Fruit fly (Drosophila melanogaster) whole organism: ENCODE data around the gene CG13850.

Source experiments
- CG8478 ChIP-seq: fragments of >200 bp; optimal IDR thresholded peaks from 2 replicates; lab custom pipeline; 2018; ENCODE audit warnings: inconsistent platforms
- Dll ChIP-seq: fragments of >200 bp; optimal IDR thresholded peaks from 2 replicates; lab custom pipeline; 2017
- EcR ChIP-seq, 2 experiments: fragments of >200 bp; optimal IDR thresholded peaks; 2 replicates each; lab custom pipeline; 2017; ENCODE audit warnings: missing biosample characterization in 2 of 2, missing genetic modification characterization in 2 of 2, missing genetic modification reagents in 2 of 2
- pan ChIP-seq: fragments of >200 bp; optimal IDR thresholded peaks from 2 replicates; lab custom pipeline; 2017
- psq ChIP-seq: fragments of >200 bp; optimal IDR thresholded peaks from 2 replicates; lab custom pipeline; 2017
- usp ChIP-seq: fragments of >200 bp; optimal IDR thresholded peaks from 2 replicates; lab custom pipeline; 2017; ENCODE audit warnings: missing biosample characterization, missing genetic modification characterization, mixed read lengths

DNA sequence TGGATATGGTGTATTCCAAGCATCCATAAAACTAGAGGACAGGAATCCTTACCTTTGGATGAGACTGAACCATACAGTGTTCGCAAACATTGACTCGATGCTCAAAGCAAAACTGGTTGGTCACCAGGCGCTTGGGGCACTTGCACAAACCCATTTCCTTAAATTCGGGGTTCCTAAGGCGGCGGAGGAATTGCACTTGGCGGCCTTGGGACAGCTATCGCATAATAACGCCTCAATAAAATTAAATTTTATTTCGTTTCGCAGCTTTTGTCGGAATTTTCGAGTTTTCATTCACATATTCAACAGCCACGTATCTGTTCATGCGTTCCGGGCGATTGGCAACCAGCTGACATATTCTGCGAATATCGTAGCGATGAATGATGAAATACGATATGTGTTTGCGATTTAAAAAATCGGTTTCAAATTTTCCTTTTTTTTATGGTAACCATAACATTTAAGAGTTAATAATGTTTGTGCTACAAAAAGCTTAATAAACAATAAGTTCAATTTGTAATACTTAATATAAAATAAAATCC lies 45.0 kb downstream of the CG13850 start, which contains the start of gene CG5382:
- TF ChIP-seq psq (lab: Kevin White, UChicago) = no peak
- TF ChIP-seq usp (GFP tag; lab: Kevin White, UChicago) = no peak
- TF ChIP-seq CG8478 (lab: Kevin White, UChicago) = no peak
- no peak for TF ChIP-seq EcR (GFP tag; optimal IDR thresholded peaks at IDR 0.05; lab: Kevin White, UChicago)
- TF ChIP-seq Dll (lab: Kevin White, UChicago) = no peak
- TF ChIP-seq pan (lab: Kevin White, UChicago) = no peak
